Worm (Caenorhabditis elegans): Measurements from ENCODE around the gene Y55F3AM.21.

ce11 chrIV:1019801-1020200 is 31.7 kb downstream of the Y55F3AM.21 start:
- no peak for TF ChIP-seq ceh-82 (tag; optimal IDR thresholded peaks at IDR 0.05)
- no peak for TF ChIP-seq dve-1 (tag; optimal IDR thresholded peaks at IDR 0.05; ENCODE audit: insufficient read depth)
- TF ChIP-seq dmd-6 (GFP tag; IDR thresholded peaks at IDR 0.05), result no peak
- no peak for TF ChIP-seq nhr-25 (tag; optimal IDR thresholded peaks at IDR 0.05; ENCODE audit: borderline replicate concordance, insufficient read depth)
- TF ChIP-seq aly-2 (tag; optimal IDR thresholded peaks at IDR 0.05), result no peak
- no peak for TF ChIP-seq zfp-3 (GFP tag; conservative IDR thresholded peaks at IDR 0.05)
- no peak for TF ChIP-seq nhr-41 (GFP tag; IDR thresholded peaks at IDR 0.05)
- no peak for TF ChIP-seq ceh-44 (GFP tag; IDR thresholded peaks at IDR 0.05)
- TF ChIP-seq Y75B8A.6 (GFP tag; IDR thresholded peaks at IDR 0.05), result no peak
- TF ChIP-seq snpc-4 (tag; optimal IDR thresholded peaks at IDR 0.05), result no peak

Data from whole organism, L4 larva.